Worm (Caenorhabditis elegans) whole organism, late embryonic: ENCODE data around the gene Y60A3A.23.

ENCODE experiments used
- ceh-31 ChIP-seq: sonication (generic microtip); optimal IDR thresholded peaks from 2 replicates; lab custom pipeline; 2016; ENCODE audit warnings: missing genetic modification characterization, missing compliant biosample characterization
- fkh-10 ChIP-seq: fragments of 150-350 bp; optimal IDR thresholded peaks from 2 replicates; lab custom pipeline; 2014; ENCODE audit warnings: missing biosample characterization, missing genetic modification reagents, missing genetic modification characterization
- hlh-15 ChIP-seq: sonication (generic microtip); optimal IDR thresholded peaks from 2 replicates; lab custom pipeline; 2016; ENCODE audit warnings: missing genetic modification characterization, missing compliant biosample characterization
- pat-9 ChIP-seq: fragments of 200-800 bp; sonication (Bioruptor generic); optimal IDR thresholded peaks from 2 replicates; lab custom pipeline; 2018; ENCODE audit warnings: mild to moderate bottlenecking, missing genetic modification characterization, moderate library complexity, missing compliant biosample characterization
- pha-2 ChIP-seq: sonication (generic microtip); optimal IDR thresholded peaks from 2 replicates; lab custom pipeline; 2017; ENCODE audit warnings: mild to moderate bottlenecking, missing genetic modification characterization, missing compliant biosample characterization
- sdc-2 ChIP-seq: sonication (generic microtip); optimal IDR thresholded peaks from 2 replicates; lab custom pipeline; 2016; ENCODE audit warnings: missing genotype, missing genetic modification characterization, missing compliant biosample characterization

- TF ChIP-seq ceh-31 (tag; lab: Kevin White, UChicago) = peak; percentile 82
- TF ChIP-seq sdc-2 (tag; lab: Kevin White, UChicago) = peak; percentile 41
- no peak for TF ChIP-seq fkh-10 (GFP tag; lab: Kevin White, UChicago)
- no peak for TF ChIP-seq hlh-15
- no peak for TF ChIP-seq pat-9 (tag; lab: Kevin White, UChicago)
- no peak for TF ChIP-seq pha-2 (tag; lab: Kevin White, UChicago)
These were observed 1.8 kb upstream of the Y60A3A.23 start for ce11 chrV:20005724-20006132.
